Worm (Caenorhabditis elegans) whole organism, L1 larva: ENCODE measurements around the gene cka-1.

ENCODE experiments used
- ceh-88 ChIP-seq: fragments of 200-800 bp; sonication (Bioruptor generic); IDR thresholded peaks from 2 replicates; pipeline ENCODE4 v1.3.6; 2022; ENCODE audit warnings: missing genetic modification characterization, missing compliant biosample characterization
- nhr-11 ChIP-seq: fragments of 150-350 bp; optimal IDR thresholded peaks from 2 replicates; lab custom pipeline; 2014; ENCODE audit warnings: missing biosample characterization, missing genetic modification characterization
- pag-3 ChIP-seq: sonication (generic microtip); optimal IDR thresholded peaks from 2 replicates; lab custom pipeline; 2017; ENCODE audit warnings: missing genetic modification characterization, mild to moderate bottlenecking, missing compliant biosample characterization, antibody characterized with exemption, borderline replicate concordance; ENCODE audit not compliant: insufficient read depth
- tbx-2 ChIP-seq: sonication (generic microtip); optimal IDR thresholded peaks from 2 replicates; lab custom pipeline; 2016; ENCODE audit warnings: missing genetic modification characterization, missing compliant biosample characterization

ce11 chrIV:9778016-9778415 is 40.6 kb upstream of the cka-1 start, which contains the start of gene T13F2.6:
- no peak for TF ChIP-seq nhr-11 (tag; lab: Kevin White, UChicago)
- TF ChIP-seq pag-3: no peak
- no peak for TF ChIP-seq tbx-2 (tag; lab: Kevin White, UChicago)
- no peak for TF ChIP-seq ceh-88 (GFP tag; lab: Robert Waterston, UW)
